Fruit fly (Drosophila melanogaster) whole organism, embryonic: ENCODE results near the gene CG3078.
A peak's percentile ranks its signal among the peaks of the same experiment; 100 is the strongest.

ENCODE experiments used
- ATbp ChIP-seq: fragments of 200-800 bp; sonication (Bioruptor generic); optimal IDR thresholded peaks from 2 replicates; lab custom pipeline; 2017; ENCODE audit warnings: missing biosample characterization, mild to moderate bottlenecking, missing genetic modification characterization, missing genetic modification reagents
- Asciz ChIP-seq: fragments of 200-800 bp; sonication (Bioruptor generic); optimal IDR thresholded peaks from 2 replicates; lab custom pipeline; 2017; ENCODE audit warnings: missing biosample characterization, mild to moderate bottlenecking, missing genetic modification characterization, missing genetic modification reagents
- Atf3 ChIP-seq: fragments of 200-800 bp; sonication (Bioruptor generic); optimal IDR thresholded peaks from 3 replicates; lab custom pipeline; 2016; ENCODE audit warnings: missing biosample characterization, missing genetic modification characterization
- CG11247 ChIP-seq: fragments of 200-800 bp; sonication (Bioruptor generic); IDR thresholded peaks from 2 replicates; pipeline ENCODE4 v1.3.6; 2022; ENCODE audit warnings: missing biosample characterization, missing genetic modification characterization
- CG11560 ChIP-seq: fragments of 200-800 bp; sonication (Bioruptor generic); IDR thresholded peaks from 3 replicates; pipeline ENCODE4 v1.3.6; 2022; ENCODE audit warnings: missing biosample characterization, missing genetic modification characterization
- CG1233 ChIP-seq: fragments of 200-800 bp; sonication (Bioruptor generic); optimal IDR thresholded peaks from 4 replicates; lab custom pipeline; 2018; ENCODE audit warnings: missing biosample characterization, mild to moderate bottlenecking, missing genetic modification characterization
- CG12391 ChIP-seq: fragments of 200-800 bp; sonication (Bioruptor generic); optimal IDR thresholded peaks from 3 replicates; lab custom pipeline; 2018; ENCODE audit warnings: missing biosample characterization, mild to moderate bottlenecking, missing genetic modification characterization, moderate library complexity
- CG13296 ChIP-seq: fragments of 200-800 bp; sonication (Bioruptor generic); optimal IDR thresholded peaks from 3 replicates; lab custom pipeline; 2018; ENCODE audit warnings: missing biosample characterization, mild to moderate bottlenecking, missing genetic modification characterization
- CG13624 ChIP-seq: fragments of 200-800 bp; sonication (Bioruptor generic); optimal IDR thresholded peaks from 2 replicates; lab custom pipeline; 2016; ENCODE audit warnings: missing biosample characterization, missing genetic modification characterization
- CG13775 ChIP-seq: fragments of 200-800 bp; sonication (Bioruptor generic); optimal IDR thresholded peaks from 3 replicates; lab custom pipeline; 2017; ENCODE audit warnings: missing biosample characterization, mild to moderate bottlenecking, missing genetic modification characterization
- CG14050 ChIP-seq: fragments of 200-800 bp; sonication (Bioruptor generic); IDR thresholded peaks from 3 replicates; pipeline ENCODE4 v1.3.6; 2022; ENCODE audit warnings: missing biosample characterization, missing genetic modification characterization
- CG14441 ChIP-seq: fragments of 200-800 bp; sonication (Bioruptor generic); IDR thresholded peaks from 2 replicates; pipeline ENCODE4 v1.3.6; 2022; ENCODE audit warnings: missing biosample characterization, missing genetic modification characterization
- CG17186 ChIP-seq: fragments of 200-800 bp; sonication (Bioruptor generic); optimal IDR thresholded peaks from 3 replicates; lab custom pipeline; 2017; ENCODE audit warnings: missing biosample characterization, missing genetic modification reagents, missing genetic modification characterization
- CG17912 ChIP-seq: fragments of 200-800 bp; sonication (Bioruptor generic); optimal IDR thresholded peaks from 2 replicates; lab custom pipeline; 2018; ENCODE audit warnings: missing biosample characterization, mild to moderate bottlenecking, missing genetic modification characterization
- CG2678 ChIP-seq: fragments of 200-800 bp; sonication (Bioruptor generic); optimal IDR thresholded peaks from 3 replicates; lab custom pipeline; 2019; ENCODE audit warnings: missing biosample characterization, mild to moderate bottlenecking, missing genetic modification characterization, moderate library complexity
- CG32772 ChIP-seq: fragments of 200-800 bp; sonication (Bioruptor generic); IDR thresholded peaks from 2 replicates; pipeline ENCODE4 v1.3.6; 2022; ENCODE audit warnings: missing biosample characterization, missing genetic modification characterization
- CG3726 ChIP-seq: fragments of 200-800 bp; sonication (Bioruptor generic); IDR thresholded peaks from 3 replicates; pipeline ENCODE4, ENCODE4 v1.3.6; 2022; ENCODE audit warnings: missing biosample characterization, missing genetic modification characterization
- CG4730 ChIP-seq: fragments of 200-800 bp; sonication (Bioruptor generic); IDR thresholded peaks from 2 replicates; pipeline ENCODE4 v1.3.6; 2022; ENCODE audit warnings: missing biosample characterization, missing genetic modification characterization
- CG4854 ChIP-seq: fragments of 200-800 bp; sonication (Bioruptor generic); optimal IDR thresholded peaks from 2 replicates; lab custom pipeline; 2016; ENCODE audit warnings: missing biosample characterization, missing genetic modification characterization, inconsistent platforms
- CG7556 ChIP-seq: fragments of 200-800 bp; sonication (Bioruptor generic); optimal IDR thresholded peaks from 2 replicates; lab custom pipeline; 2017; ENCODE audit warnings: missing biosample characterization, mild to moderate bottlenecking, missing genetic modification characterization
- Ets97D ChIP-seq: fragments of 200-800 bp; sonication (Bioruptor generic); optimal IDR thresholded peaks from 3 replicates; lab custom pipeline; 2016; ENCODE audit warnings: missing biosample characterization, missing genetic modification characterization
- Gug ChIP-seq: fragments of 200-800 bp; sonication (Bioruptor generic); IDR thresholded peaks from 4 replicates; pipeline ENCODE4 v1.3.6; 2022; ENCODE audit warnings: missing biosample characterization, missing genetic modification characterization
- H2.0 ChIP-seq: fragments of 200-800 bp; sonication (Bioruptor generic); IDR thresholded peaks from 2 replicates; pipeline ENCODE4 v1.3.6; 2022; ENCODE audit warnings: missing biosample characterization, missing genetic modification characterization
- Nf-YA ChIP-seq: fragments of 200-800 bp; sonication (Bioruptor generic); IDR thresholded peaks from 2 replicates; pipeline ENCODE4 v1.3.6; 2022; ENCODE audit warnings: missing biosample characterization, missing genetic modification characterization
- Xrp1 ChIP-seq: fragments of 200-800 bp; sonication (Bioruptor generic); IDR thresholded peaks from 2 replicates; pipeline ENCODE4 v1.3.6; 2022; ENCODE audit warnings: missing biosample characterization, missing genetic modification characterization
- ap ChIP-seq: fragments of 200-800 bp; sonication (Bioruptor generic); IDR thresholded peaks from 2 replicates; pipeline ENCODE4 v1.3.6; 2022; ENCODE audit warnings: missing biosample characterization, missing genetic modification characterization
- cas ChIP-seq: fragments of 200-800 bp; sonication (Bioruptor generic); IDR thresholded peaks from 2 replicates; pipeline ENCODE4 v1.3.6; 2022; ENCODE audit warnings: missing biosample characterization, missing genetic modification characterization
- chinmo ChIP-seq: fragments of 200-800 bp; sonication (Bioruptor generic); IDR thresholded peaks from 4 replicates; pipeline ENCODE4 v1.3.6; 2022; ENCODE audit warnings: missing biosample characterization, missing genetic modification characterization; ENCODE audit not compliant: partially characterized antibody
- chn ChIP-seq: fragments of 200-800 bp; sonication (Bioruptor generic); optimal IDR thresholded peaks from 2 replicates; lab custom pipeline; 2016; ENCODE audit warnings: missing biosample characterization, missing genetic modification characterization
- da ChIP-seq: fragments of 200-800 bp; sonication (Bioruptor generic); optimal IDR thresholded peaks from 2 replicates; lab custom pipeline; 2016; ENCODE audit warnings: missing biosample characterization, missing genetic modification characterization
- dati ChIP-seq: fragments of 200-800 bp; sonication (Bioruptor generic); IDR thresholded peaks from 2 replicates; pipeline ENCODE4 v1.3.6; 2022; ENCODE audit warnings: missing biosample characterization, missing genetic modification characterization
- gem ChIP-seq: fragments of 200-800 bp; sonication (Bioruptor generic); optimal IDR thresholded peaks from 2 replicates; lab custom pipeline; 2019; ENCODE audit warnings: missing biosample characterization, mild to moderate bottlenecking, missing genetic modification characterization, moderate library complexity
- gfzf ChIP-seq: fragments of 200-800 bp; sonication (Bioruptor generic); optimal IDR thresholded peaks from 2 replicates; lab custom pipeline; 2016; ENCODE audit warnings: missing biosample characterization, mild to moderate bottlenecking, missing genetic modification characterization, moderate library complexity
- grau ChIP-seq: fragments of 200-800 bp; optimal IDR thresholded peaks from 3 replicates; lab custom pipeline; 2019; ENCODE audit warnings: missing biosample characterization, mild to moderate bottlenecking, missing genetic modification characterization, moderate library complexity
- ham ChIP-seq: fragments of 200-800 bp; sonication (Bioruptor generic); IDR thresholded peaks from 2 replicates; pipeline ENCODE4 v1.3.6; 2022; ENCODE audit warnings: missing biosample characterization, missing genetic modification characterization
- her ChIP-seq: fragments of 200-800 bp; sonication (Bioruptor generic); optimal IDR thresholded peaks from 2 replicates; lab custom pipeline; 2016; ENCODE audit warnings: missing biosample characterization, missing genetic modification characterization
- insv ChIP-seq, 2 experiments: fragments of 200-800 bp; sonication (Bioruptor generic); optimal IDR thresholded peaks; 3 replicates each; lab custom pipeline; 2016 to 2018; ENCODE audit warnings: missing biosample characterization in 2 of 2, missing genetic modification characterization in 2 of 2
- kay ChIP-seq: fragments of 200-800 bp; sonication (Bioruptor generic); optimal IDR thresholded peaks from 2 replicates; lab custom pipeline; 2016; ENCODE audit warnings: missing biosample characterization, missing genetic modification characterization
- pum ChIP-seq: fragments of 200-800 bp; sonication (Bioruptor generic); optimal IDR thresholded peaks from 2 replicates; lab custom pipeline; 2016; ENCODE audit warnings: missing biosample characterization, missing genetic modification characterization
- sens ChIP-seq: fragments of 200-800 bp; sonication (Bioruptor generic); peaks from one replicate; lab custom pipeline; 2016; ENCODE audit warnings: missing biosample characterization, missing genetic modification characterization
- seq ChIP-seq: fragments of 200-800 bp; sonication (Bioruptor generic); IDR thresholded peaks from 2 replicates; pipeline ENCODE4 v1.3.6; 2022; ENCODE audit warnings: missing biosample characterization, missing genetic modification characterization
- sug ChIP-seq: fragments of 200-800 bp; optimal IDR thresholded peaks from 2 replicates; lab custom pipeline; 2019; ENCODE audit warnings: missing biosample characterization, mild to moderate bottlenecking, missing genetic modification characterization, moderate library complexity
- tio ChIP-seq: fragments of 200-800 bp; sonication (Bioruptor generic); optimal IDR thresholded peaks from 2 replicates; lab custom pipeline; 2017; ENCODE audit warnings: missing biosample characterization, missing genetic modification characterization, inconsistent platforms
- trh ChIP-seq: fragments of 200-800 bp; sonication (Bioruptor generic); optimal IDR thresholded peaks from 2 replicates; lab custom pipeline; 2016; ENCODE audit warnings: missing biosample characterization, missing genetic modification characterization
- ttk ChIP-seq: fragments of 200-800 bp; sonication (Bioruptor generic); IDR thresholded peaks from 2 replicates; pipeline ENCODE4 v2.1.2; 2022; ENCODE audit warnings: missing biosample characterization, missing genetic modification characterization
- twi ChIP-seq: fragments of 200-800 bp; optimal IDR thresholded peaks from 2 replicates; lab custom pipeline; 2019; ENCODE audit warnings: missing biosample characterization, mild to moderate bottlenecking, missing genetic modification characterization, moderate library complexity
- unc-4 ChIP-seq: fragments of 200-800 bp; sonication (Bioruptor generic); IDR thresholded peaks from 2 replicates; pipeline ENCODE4 v1.3.6; 2022; ENCODE audit warnings: missing biosample characterization, missing genetic modification characterization; ENCODE audit not compliant: partially characterized antibody
- wor ChIP-seq: fragments of 200-800 bp; sonication (Bioruptor generic); IDR thresholded peaks from 2 replicates; pipeline ENCODE4 v1.3.6; 2022; ENCODE audit warnings: missing biosample characterization, missing genetic modification characterization
- zf30C ChIP-seq: fragments of 200-800 bp; sonication (Bioruptor generic); optimal IDR thresholded peaks from 3 replicates; lab custom pipeline; 2018; ENCODE audit warnings: missing biosample characterization, mild to moderate bottlenecking, missing genetic modification characterization
- zfh1 ChIP-seq: fragments of 200-800 bp; sonication (Bioruptor generic); IDR thresholded peaks from 3 replicates; pipeline ENCODE4 v1.3.6; 2022; ENCODE audit warnings: missing biosample characterization, missing genetic modification characterization

The CG3078 gene

dm6 chrX:2301613-2302522 is 42.2 kb upstream of the CG3078 start (continued):
- peak; percentile 3 for TF ChIP-seq CG17912 (GFP tag; lab: Kevin White, UChicago)
- TF ChIP-seq Xrp1 (GFP tag; lab: Robert Waterston, UW), result peak; percentile 86
- peak; percentile 80 for TF ChIP-seq her (GFP tag; lab: Kevin White, UChicago)
- TF ChIP-seq chinmo (GFP tag; lab: Robert Waterston, UW), result peak; percentile 83
- TF ChIP-seq H2.0 (GFP tag; lab: Robert Waterston, UW), result peak; percentile 77
- TF ChIP-seq CG12391, result peak; percentile 79
- peak; percentile 75 for TF ChIP-seq Atf3 (GFP tag; lab: Kevin White, UChicago)
- peak; percentile 67 for TF ChIP-seq CG4730
- peak; percentile 41 for TF ChIP-seq Ets97D (GFP tag; lab: Kevin White, UChicago)
- peak; percentile 79 for TF ChIP-seq CG13296 (GFP tag; lab: Kevin White, UChicago)
- TF ChIP-seq ATbp (GFP tag; lab: Kevin White, UChicago), result peak; percentile 79
- TF ChIP-seq CG13624, result peak; percentile 81
- TF ChIP-seq twi, result peak; percentile 71
- TF ChIP-seq da (GFP tag; lab: Kevin White, UChicago), result peak; percentile 72
- TF ChIP-seq Gug, result peak; percentile 76
- TF ChIP-seq cas, result no peak
- TF ChIP-seq CG13775 (GFP tag; lab: Kevin White, UChicago), result peak; percentile 79
- TF ChIP-seq zfh1 (GFP tag; lab: Robert Waterston, UW), result peak; percentile 80
- TF ChIP-seq ttk (GFP tag; lab: Robert Waterston, UW), result peak; percentile 83
- peak; percentile 89 for TF ChIP-seq CG2678
- TF ChIP-seq chn (GFP tag; lab: Kevin White, UChicago), result peak; percentile 79
- TF ChIP-seq grau, result peak; percentile 81
- TF ChIP-seq dati (GFP tag; lab: Robert Waterston, UW), result no peak
- peak; percentile 72 for TF ChIP-seq CG14050 (GFP tag; lab: Robert Waterston, UW)
- peak; percentile 61 for TF ChIP-seq ap (GFP tag; lab: Robert Waterston, UW)
- no peak for TF ChIP-seq gfzf (GFP tag; lab: Kevin White, UChicago)
- peak; percentile 78 for TF ChIP-seq CG3726 (GFP tag; lab: Robert Waterston, UW)
- peak; percentile 81 for TF ChIP-seq tio (GFP tag; lab: Kevin White, UChicago)
- TF ChIP-seq CG14441, result peak; percentile 87
- peak; percentile 66; the same call in 1 of the 2 replicates for TF ChIP-seq CG11247 (GFP tag; lab: Robert Waterston, UW)
- peak; percentile 73 for TF ChIP-seq CG32772 (GFP tag; lab: Robert Waterston, UW)
- TF ChIP-seq kay (GFP tag; lab: Kevin White, UChicago), result peak; percentile 59
- no peak for TF ChIP-seq zf30C (GFP tag; lab: Kevin White, UChicago)
- peak; percentile 78 for TF ChIP-seq wor (GFP tag; lab: Robert Waterston, UW)
- TF ChIP-seq CG17186, result peak; percentile 69
- TF ChIP-seq seq (GFP tag; lab: Robert Waterston, UW), result peak; percentile 87
- peak; percentile 58; the same call in 1 of the 2 replicates for TF ChIP-seq Nf-YA (GFP tag; lab: Robert Waterston, UW)
- 0 out of 2 replicates have a peak, but pooled peaks have one; percentile 48 for TF ChIP-seq ham (GFP tag; lab: Robert Waterston, UW)
- TF ChIP-seq gem (tag; lab: Kevin White, UChicago), result peak; percentile 87
- peak; percentile 78 for TF ChIP-seq CG1233 (GFP tag; lab: Kevin White, UChicago)
- peak; percentile 51 for TF ChIP-seq sug (tag; lab: Kevin White, UChicago)
- TF ChIP-seq insv (GFP tag; optimal IDR thresholded peaks at IDR 0.05; lab: Kevin White, UChicago), result peak in 1 of 2 experiments; percentile 22
- TF ChIP-seq unc-4 (GFP tag; lab: Robert Waterston, UW), result no peak
- peak; percentile 76 for TF ChIP-seq pum (GFP tag; lab: Kevin White, UChicago)
- TF ChIP-seq CG11560 (tag; lab: Robert Waterston, UW), result peak; percentile 66
- TF ChIP-seq CG7556, result peak; percentile 78
- peak; percentile 30 for TF ChIP-seq CG4854 (GFP tag; lab: Kevin White, UChicago)
- peak; percentile 98 for TF ChIP-seq sens
- peak; percentile 73 for TF ChIP-seq Asciz (GFP tag; lab: Kevin White, UChicago)
- TF ChIP-seq trh, result peak; percentile 21
